Worm (Caenorhabditis elegans) whole organism, mixed stage, embryonic: Measurements from ENCODE around the gene W05H7.1.

ENCODE experiments used
- M03D4.4 ChIP-seq: sonication (generic microtip); optimal IDR thresholded peaks from 2 replicates; lab custom pipeline; 2017; ENCODE audit warnings: mild to moderate bottlenecking, missing genetic modification characterization, missing compliant biosample characterization
- bed-3 ChIP-seq: fragments of 200-800 bp; sonication (Bioruptor generic); optimal IDR thresholded peaks from 3 replicates; lab custom pipeline; 2018; ENCODE audit warnings: mild to moderate bottlenecking, missing genetic modification characterization, moderate library complexity, missing compliant biosample characterization
- blmp-1 ChIP-seq: fragments of 150-350 bp; optimal IDR thresholded peaks from 2 replicates; lab custom pipeline; 2014; ENCODE audit warnings: missing biosample characterization, missing genetic modification characterization
- ceh-39 ChIP-seq: fragments of 150-350 bp; optimal IDR thresholded peaks from 2 replicates; lab custom pipeline; 2014; ENCODE audit warnings: missing biosample characterization, missing genetic modification characterization
- ceh-43 ChIP-seq: fragments of 200-800 bp; sonication (Bioruptor generic); optimal IDR thresholded peaks from 2 replicates; lab custom pipeline; 2018; ENCODE audit warnings: mild to moderate bottlenecking, missing genetic modification characterization, moderate library complexity, missing compliant biosample characterization
- ceh-83 ChIP-seq: fragments of 200-800 bp; sonication (Bioruptor generic); optimal IDR thresholded peaks from 2 replicates; lab custom pipeline; 2018; ENCODE audit warnings: mild to moderate bottlenecking, missing genetic modification characterization, missing compliant biosample characterization
- ces-1 ChIP-seq: fragments of 150-350 bp; optimal IDR thresholded peaks from 2 replicates; lab custom pipeline; 2014; ENCODE audit warnings: missing biosample characterization, missing genetic modification reagents, missing genetic modification characterization
- cnd-1 ChIP-seq: fragments of 200-800 bp; sonication (Bioruptor generic); optimal IDR thresholded peaks from 2 replicates; lab custom pipeline; 2018; ENCODE audit warnings: mild to moderate bottlenecking, missing genetic modification characterization, missing compliant biosample characterization
- drap-1 ChIP-seq: fragments of 200-800 bp; sonication (Bioruptor generic); optimal IDR thresholded peaks from 3 replicates; lab custom pipeline; 2018; ENCODE audit warnings: mild to moderate bottlenecking, missing genetic modification characterization, missing compliant biosample characterization
- elt-1 ChIP-seq: sonication (generic microtip); optimal IDR thresholded peaks from 2 replicates; lab custom pipeline; 2017; ENCODE audit warnings: missing genetic modification characterization, mild to moderate bottlenecking, missing compliant biosample characterization, antibody characterized with exemption, moderate library complexity, borderline replicate concordance; ENCODE audit not compliant: insufficient read depth
- elt-3 ChIP-seq: fragments of 150-350 bp; optimal IDR thresholded peaks from 2 replicates; lab custom pipeline; 2014; ENCODE audit warnings: missing biosample characterization, missing genetic modification characterization
- ham-2 ChIP-seq: fragments of 200-800 bp; sonication (Bioruptor generic); optimal IDR thresholded peaks from 2 replicates; lab custom pipeline; 2018; ENCODE audit warnings: mild to moderate bottlenecking, missing genetic modification characterization, missing compliant biosample characterization
- hlh-1 ChIP-seq: fragments of 150-350 bp; optimal IDR thresholded peaks from 2 replicates; lab custom pipeline; 2014; ENCODE audit warnings: missing biosample characterization, missing genetic modification reagents, missing genetic modification characterization
- lsy-2 ChIP-seq: fragments of 150-350 bp; optimal IDR thresholded peaks from 2 replicates; lab custom pipeline; 2014; ENCODE audit warnings: missing biosample characterization, missing genetic modification characterization
- mab-5 ChIP-seq: fragments of 150-350 bp; optimal IDR thresholded peaks from 2 replicates; lab custom pipeline; 2014; ENCODE audit warnings: missing biosample characterization, missing genetic modification characterization
- mep-1 ChIP-seq: fragments of 150-350 bp; optimal IDR thresholded peaks from 2 replicates; lab custom pipeline; 2017; ENCODE audit warnings: missing biosample characterization, missing genetic modification reagents, missing genetic modification characterization, inconsistent platforms
- mls-2 ChIP-seq: sonication (generic microtip); optimal IDR thresholded peaks from 2 replicates; lab custom pipeline; 2016; ENCODE audit warnings: mild to moderate bottlenecking, missing genetic modification characterization, moderate library complexity, missing compliant biosample characterization
- nhr-12 ChIP-seq: fragments of 150-350 bp; optimal IDR thresholded peaks from 2 replicates; lab custom pipeline; 2014; ENCODE audit warnings: missing biosample characterization, missing genetic modification characterization
- nhr-28 ChIP-seq: fragments of 150-350 bp; optimal IDR thresholded peaks from 2 replicates; lab custom pipeline; 2014; ENCODE audit warnings: missing biosample characterization, missing genetic modification characterization
- nhr-76 ChIP-seq: sonication (generic microtip); optimal IDR thresholded peaks from 2 replicates; lab custom pipeline; 2017; ENCODE audit warnings: missing biosample characterization, missing genetic modification characterization
- pha-4 ChIP-seq: fragments of 150-350 bp; optimal IDR thresholded peaks from 2 replicates; lab custom pipeline; 2018; ENCODE audit warnings: missing biosample characterization, missing genetic modification reagents, missing genetic modification characterization
- sem-2 ChIP-seq: fragments of 200-800 bp; sonication (Bioruptor generic); optimal IDR thresholded peaks from 2 replicates; lab custom pipeline; 2018; ENCODE audit warnings: mild to moderate bottlenecking, missing genetic modification characterization, missing compliant biosample characterization
- sptf-1 ChIP-seq: sonication (generic microtip); optimal IDR thresholded peaks from 2 replicates; lab custom pipeline; 2017; ENCODE audit warnings: mild to moderate bottlenecking, missing genetic modification characterization, moderate library complexity, missing compliant biosample characterization
- tbx-8 ChIP-seq: fragments of 200-800 bp; sonication (Bioruptor generic); optimal IDR thresholded peaks from 2 replicates; lab custom pipeline; 2018; ENCODE audit warnings: mild to moderate bottlenecking, missing genetic modification characterization, moderate library complexity, missing compliant biosample characterization
- unc-120 ChIP-seq: sonication (generic microtip); optimal IDR thresholded peaks from 2 replicates; lab custom pipeline; 2017; ENCODE audit warnings: missing genetic modification characterization, missing compliant biosample characterization; ENCODE audit not compliant: poor library complexity, severe bottlenecking
- unc-39 ChIP-seq: fragments of 150-350 bp; optimal IDR thresholded peaks from 2 replicates; lab custom pipeline; 2014; ENCODE audit warnings: missing biosample characterization, missing genetic modification characterization
- unc-62 ChIP-seq: fragments of 150-350 bp; optimal IDR thresholded peaks from 2 replicates; lab custom pipeline; 2014; ENCODE audit warnings: missing biosample characterization, missing genetic modification reagents, missing genetic modification characterization
- zip-8 ChIP-seq: fragments of 150-350 bp; optimal IDR thresholded peaks from 2 replicates; lab custom pipeline; 2014; ENCODE audit warnings: missing biosample characterization, missing genetic modification characterization
- ztf-11 ChIP-seq: fragments of 150-350 bp; optimal IDR thresholded peaks from 2 replicates; lab custom pipeline; 2014; ENCODE audit warnings: missing biosample characterization, missing genetic modification characterization

The W05H7.1 gene

DNA sequence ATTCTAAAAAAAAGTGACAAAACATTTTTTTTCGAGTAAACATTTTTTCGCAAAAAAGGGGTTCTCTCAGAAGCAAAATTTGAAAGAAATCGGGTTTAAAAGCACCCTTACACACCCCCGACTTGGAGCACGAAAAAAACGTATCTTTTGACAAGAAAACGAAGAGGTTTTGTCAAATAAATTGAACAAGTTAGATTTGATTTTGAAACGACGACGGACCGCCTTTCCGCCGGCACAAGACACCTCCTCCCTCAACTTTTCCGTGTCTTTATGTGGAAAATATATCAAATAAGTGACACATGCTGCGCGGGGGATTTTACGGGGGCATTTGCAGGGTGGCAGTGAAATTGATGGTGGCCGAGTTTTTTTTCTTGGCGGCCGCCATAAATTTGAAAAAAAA is 17.5 kb downstream of the W05H7.1 start:
- TF ChIP-seq nhr-28 (tag; lab: Kevin White, UChicago) (no peak), ces-1 (peak; percentile 40), ztf-11 (tag; lab: Kevin White, UChicago) (no peak)

DNA sequence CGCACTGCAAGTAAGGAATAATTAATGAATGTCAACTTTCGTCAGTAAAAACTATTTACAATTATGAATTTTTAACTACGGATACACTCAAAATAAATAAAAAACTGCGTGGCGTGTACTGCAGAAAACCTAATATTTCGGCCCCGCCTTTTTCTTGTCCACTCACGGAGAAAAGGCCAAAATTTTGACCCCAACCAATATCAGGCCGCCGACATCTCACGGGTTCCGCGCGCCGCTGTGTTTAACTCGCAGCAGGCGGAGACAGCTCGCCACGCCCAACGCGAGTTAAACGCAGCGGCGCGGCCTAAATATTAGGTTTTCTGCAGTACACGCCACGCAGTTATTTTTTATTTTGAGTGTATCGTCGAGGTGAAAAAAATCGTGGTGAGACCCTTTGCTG is 20.7 kb downstream of the W05H7.1 start:
- no peak for TF ChIP-seq pha-4 (tag; lab: Kevin White, UChicago)
- TF ChIP-seq sptf-1, result no peak
- TF ChIP-seq nhr-76, result no peak
- no peak for TF ChIP-seq M03D4.4 (tag; lab: Kevin White, UChicago)
- TF ChIP-seq unc-120 (tag; lab: Kevin White, UChicago), result no peak
- TF ChIP-seq mab-5 (tag; lab: Kevin White, UChicago), result no peak
- TF ChIP-seq bed-3 (GFP tag; lab: Kevin White, UChicago), result no peak
- no peak for TF ChIP-seq mep-1
- TF ChIP-seq elt-3 (tag; lab: Kevin White, UChicago), result no peak
- TF ChIP-seq cnd-1 (tag; lab: Kevin White, UChicago), result no peak
- no peak for TF ChIP-seq elt-1 (tag; lab: Kevin White, UChicago)
- TF ChIP-seq zip-8 (tag; lab: Kevin White, UChicago), result no peak
- TF ChIP-seq tbx-8 (GFP tag; lab: Kevin White, UChicago), result no peak
- no peak for TF ChIP-seq mls-2 (tag; lab: Kevin White, UChicago)
- no peak for TF ChIP-seq ztf-11 (tag; lab: Kevin White, UChicago)
- TF ChIP-seq drap-1, result no peak
- TF ChIP-seq lsy-2 (tag; lab: Kevin White, UChicago), result no peak
- no peak for TF ChIP-seq ham-2 (GFP tag; lab: Kevin White, UChicago)
- no peak for TF ChIP-seq ceh-39 (tag; lab: Kevin White, UChicago)
- no peak for TF ChIP-seq ceh-43 (GFP tag; lab: Kevin White, UChicago)

DNA sequence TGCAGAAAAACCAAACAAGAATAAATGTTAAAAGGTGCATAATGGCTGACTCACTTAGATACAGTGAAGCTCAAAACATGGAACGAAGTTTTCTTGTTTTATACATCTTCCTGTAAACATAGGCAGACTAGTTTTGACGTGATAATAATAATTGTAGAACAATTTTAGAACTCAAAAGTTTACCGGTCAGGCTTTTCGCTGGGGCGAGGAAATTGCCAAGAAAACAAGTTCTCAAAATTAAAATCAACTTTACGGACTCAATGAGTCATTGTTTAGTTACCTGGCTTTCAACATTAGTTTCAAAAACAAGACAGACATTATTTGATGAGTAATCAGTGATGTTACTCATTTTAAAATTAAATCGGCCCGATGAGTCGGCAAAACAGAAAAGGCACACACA is 22.3 kb downstream of the W05H7.1 start, which contains the start of gene D1005.5:
D1005.5 (minus strand) TSS at position 101 of the 400 bp plus-strand sequence.
- TF ChIP-seq mls-2 (tag; lab: Kevin White, UChicago), result no peak
- no peak for TF ChIP-seq unc-39 (tag; lab: Kevin White, UChicago)
- TF ChIP-seq drap-1, result no peak
- no peak for TF ChIP-seq zip-8 (tag; lab: Kevin White, UChicago)
- TF ChIP-seq unc-62 (GFP tag; lab: Kevin White, UChicago), result no peak
- TF ChIP-seq sptf-1, result no peak
- TF ChIP-seq ceh-39 (tag; lab: Kevin White, UChicago), result no peak
- no peak for TF ChIP-seq ceh-83
- no peak for TF ChIP-seq hlh-1 (tag; lab: Kevin White, UChicago)
- TF ChIP-seq nhr-28 (tag; lab: Kevin White, UChicago), result no peak
- TF ChIP-seq ces-1, result no peak
- no peak for TF ChIP-seq sem-2 (GFP tag; lab: Kevin White, UChicago)

DNA sequence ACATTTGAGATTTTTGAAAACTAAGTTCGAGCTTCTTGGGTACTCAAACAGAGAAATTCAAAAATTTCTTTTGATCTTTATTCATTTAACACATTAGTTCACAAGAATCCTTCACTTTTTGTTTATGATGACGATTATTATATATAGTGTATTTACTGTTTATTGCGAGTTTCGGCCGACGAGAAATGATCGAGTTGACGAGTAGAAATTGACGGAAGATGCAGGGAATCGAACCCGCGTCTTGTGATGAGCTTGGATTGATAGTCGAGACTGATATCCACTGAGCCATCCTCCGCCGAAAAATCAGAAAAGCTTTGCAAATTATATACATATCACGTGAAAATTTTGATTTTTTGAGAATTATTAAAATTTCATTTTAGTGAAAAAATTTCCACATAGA is 23.2 kb downstream of the W05H7.1 start:
- TF ChIP-seq nhr-76, result no peak
- no peak for TF ChIP-seq blmp-1 (tag; lab: Kevin White, UChicago)
- TF ChIP-seq elt-3 (tag; lab: Kevin White, UChicago), result no peak
- no peak for TF ChIP-seq mep-1
- TF ChIP-seq unc-62 (GFP tag; lab: Kevin White, UChicago), result no peak
- no peak for TF ChIP-seq drap-1

DNA sequence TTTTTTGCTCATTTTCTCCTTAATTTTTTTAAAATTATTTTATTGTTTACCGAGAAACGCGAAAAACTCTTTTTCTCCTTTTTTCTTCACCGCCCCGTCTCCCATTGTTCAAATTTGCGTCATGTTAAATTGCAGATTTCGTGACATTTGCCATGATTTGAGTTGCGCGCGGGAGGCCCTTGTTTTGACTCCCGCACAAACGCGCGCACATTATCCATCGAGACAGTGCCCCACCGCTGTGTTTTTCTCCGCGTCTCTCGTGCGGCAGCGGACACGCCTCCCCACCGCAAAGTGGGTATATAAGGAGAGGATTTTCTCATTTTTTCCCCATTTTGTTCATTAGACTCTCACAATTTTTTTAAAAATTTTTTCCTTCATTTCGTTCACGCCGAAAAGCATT is 25.4 kb downstream of the W05H7.1 start:
- TF ChIP-seq nhr-76 (no peak), unc-62 (GFP tag; lab: Kevin White, UChicago) (no peak), elt-3 (tag; lab: Kevin White, UChicago) (no peak)

DNA sequence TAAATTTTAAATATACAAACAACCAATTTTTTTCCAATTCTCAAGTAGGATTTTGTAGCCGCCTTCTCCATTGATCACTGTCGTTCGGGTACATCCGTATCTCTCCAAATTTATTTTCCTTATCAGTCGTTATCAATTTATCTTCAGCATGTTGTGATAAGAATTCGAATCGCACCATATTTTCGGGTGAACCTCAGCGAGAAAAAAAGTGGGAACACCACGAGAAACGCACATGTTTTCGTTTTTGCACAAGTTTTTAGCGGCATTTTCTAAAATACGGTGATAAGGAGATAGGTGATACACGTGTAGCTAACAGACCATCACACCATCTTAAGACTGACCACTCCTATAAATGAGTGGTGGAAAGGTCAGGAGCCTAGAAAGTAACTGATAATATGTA is 27.4 kb downstream of the W05H7.1 start:
- no peak for TF ChIP-seq hlh-1 (tag; lab: Kevin White, UChicago)
- peak; percentile 18 for TF ChIP-seq elt-3 (tag; lab: Kevin White, UChicago)
- TF ChIP-seq, all 35 proteins: peak for 1

DNA sequence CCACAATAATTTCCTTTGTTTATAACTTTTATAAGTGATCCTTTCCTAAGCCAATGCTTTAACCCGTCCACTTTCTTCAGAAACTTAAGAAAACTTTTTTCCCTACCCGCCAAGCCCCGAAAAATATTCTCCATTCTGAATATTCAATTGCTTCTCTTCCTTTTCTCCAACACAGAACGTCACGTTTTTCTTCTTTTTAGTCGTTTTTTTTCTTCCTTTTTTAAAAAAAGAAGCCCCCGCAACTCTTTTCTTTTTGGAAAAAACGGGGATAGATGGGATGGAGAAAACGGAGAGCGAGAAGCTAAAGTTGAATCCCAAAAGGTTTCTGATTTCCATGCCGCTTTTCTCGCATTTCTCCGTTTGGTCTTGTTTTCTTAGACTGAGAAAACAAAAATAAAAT is 28.0 kb downstream of the W05H7.1 start:
- no peak for TF ChIP-seq mls-2 (tag; lab: Kevin White, UChicago)
- TF ChIP-seq nhr-12, result no peak
- no peak for TF ChIP-seq ceh-83
- no peak for TF ChIP-seq sptf-1
- no peak for TF ChIP-seq ceh-39 (tag; lab: Kevin White, UChicago)
- TF ChIP-seq ham-2 (GFP tag; lab: Kevin White, UChicago), result no peak
- no peak for TF ChIP-seq blmp-1 (tag; lab: Kevin White, UChicago)
- TF ChIP-seq ces-1, result no peak
- TF ChIP-seq hlh-1 (tag; lab: Kevin White, UChicago), result no peak
- TF ChIP-seq, all 35 proteins: peak for 0
